Fruit fly (Drosophila melanogaster): ENCODE results near the gene CG15312.

The CG15312 gene

dm6 chrX:10104477-10104876, 33.8 kb upstream of the CG15312 start (continued):
- TF ChIP-seq inv (GFP tag; IDR thresholded peaks at IDR 0.05; ENCODE audit: partially characterized antibody), result no peak
- no peak for TF ChIP-seq fd102C (GFP tag; optimal IDR thresholded peaks at IDR 0.05)
- no peak for TF ChIP-seq peb (GFP tag; IDR thresholded peaks at IDR 0.05)
- TF ChIP-seq CG12299 (tag; optimal IDR thresholded peaks at IDR 0.05), result no peak
- TF ChIP-seq sens-2 (GFP tag; IDR thresholded peaks at IDR 0.05), result no peak
- TF ChIP-seq Atf3 (GFP tag; optimal IDR thresholded peaks at IDR 0.05), result no peak
- no peak for TF ChIP-seq tio (GFP tag; optimal IDR thresholded peaks at IDR 0.05)
- TF ChIP-seq Hey (tag; optimal IDR thresholded peaks at IDR 0.05), result no peak
- TF ChIP-seq B-H1 (GFP tag; IDR thresholded peaks at IDR 0.05), result no peak
- TF ChIP-seq sim (GFP tag; IDR thresholded peaks at IDR 0.05), result no peak
- TF ChIP-seq insv (GFP tag; optimal IDR thresholded peaks at IDR 0.05), result no peak
- TF ChIP-seq slbo (GFP tag; IDR thresholded peaks at IDR 0.05), result 0 out of 2 replicates have a peak, but pooled peaks have one; percentile 22
- no peak for TF ChIP-seq pzg (GFP tag; optimal IDR thresholded peaks at IDR 0.05)
- peak; percentile 34 for TF ChIP-seq lab (GFP tag; optimal IDR thresholded peaks at IDR 0.05)
- TF ChIP-seq bbx (GFP tag; IDR thresholded peaks at IDR 0.05; ENCODE audit: partially characterized antibody), result no peak
- no peak for TF ChIP-seq Opbp (GFP tag; IDR thresholded peaks at IDR 0.05; ENCODE audit: partially characterized antibody)
- no peak for TF ChIP-seq CG18764 (GFP tag; optimal IDR thresholded peaks at IDR 0.05)
- TF ChIP-seq CG12391 (tag; optimal IDR thresholded peaks at IDR 0.05), result no peak
- no peak for TF ChIP-seq CG12219 (GFP tag; optimal IDR thresholded peaks at IDR 0.05)
- no peak; the same call in 2 of the 3 replicates for TF ChIP-seq ase (GFP tag; IDR thresholded peaks at IDR 0.05)
- no peak for TF ChIP-seq CG8089 (GFP tag; optimal IDR thresholded peaks at IDR 0.05)
- TF ChIP-seq CG4820 (GFP tag; optimal IDR thresholded peaks at IDR 0.05), result no peak
- TF ChIP-seq CG1529 (GFP tag; optimal IDR thresholded peaks at IDR 0.05), result no peak
- TF ChIP-seq nerfin-2 (GFP tag; IDR thresholded peaks at IDR 0.05; ENCODE audit: partially characterized antibody), result no peak
- TF ChIP-seq usp (GFP tag; optimal IDR thresholded peaks at IDR 0.05), result no peak
- no peak for TF ChIP-seq CG4854 (GFP tag; optimal IDR thresholded peaks at IDR 0.05)
- TF ChIP-seq hb (GFP tag; IDR thresholded peaks at IDR 0.05; ENCODE audit: partially characterized antibody), result no peak
- peak; percentile 27 for TF ChIP-seq CG17385 (GFP tag; optimal IDR thresholded peaks at IDR 0.05)
- no peak for TF ChIP-seq Ets97D (GFP tag; optimal IDR thresholded peaks at IDR 0.05)
- no peak for TF ChIP-seq kah (GFP tag; optimal IDR thresholded peaks at IDR 0.05)
- TF ChIP-seq Sox102F (GFP tag; optimal IDR thresholded peaks at IDR 0.05), result peak; percentile 28
- TF ChIP-seq CG9797 (GFP tag; optimal IDR thresholded peaks at IDR 0.05), result no peak
- TF ChIP-seq CG17186 (GFP tag; optimal IDR thresholded peaks at IDR 0.05), result no peak
- no peak for TF ChIP-seq CG14014 (GFP tag; IDR thresholded peaks at IDR 0.05)
- no peak for TF ChIP-seq crc (GFP tag; optimal IDR thresholded peaks at IDR 0.05)
- TF ChIP-seq CG10209 (GFP tag; optimal IDR thresholded peaks at IDR 0.05), result no peak
- peak; percentile 41 for TF ChIP-seq lbe (GFP tag; optimal IDR thresholded peaks at IDR 0.05)
- no peak for TF ChIP-seq CG14667 (GFP tag; IDR thresholded peaks at IDR 0.05)
- TF ChIP-seq CG13624 (GFP tag; optimal IDR thresholded peaks at IDR 0.05), result no peak
- no peak for TF ChIP-seq sob (GFP tag; IDR thresholded peaks at IDR 0.05)
- TF ChIP-seq CG4707 (GFP tag; optimal IDR thresholded peaks at IDR 0.05), result no peak
- TF ChIP-seq Dfd (GFP tag; optimal IDR thresholded peaks at IDR 0.05), result no peak
- no peak for TF ChIP-seq CG17328 (GFP tag; IDR thresholded peaks at IDR 0.05)
- TF ChIP-seq Gsc (GFP tag; IDR thresholded peaks at IDR 0.05), result no peak
- peak; percentile 8 for TF ChIP-seq CG2678 (tag; optimal IDR thresholded peaks at IDR 0.05)
- TF ChIP-seq trh (GFP tag; optimal IDR thresholded peaks at IDR 0.05), result no peak
- TF ChIP-seq CG10979 (tag; optimal IDR thresholded peaks at IDR 0.05), result no peak
- TF ChIP-seq CG9215 (GFP tag; IDR thresholded peaks at IDR 0.05), result no peak
- no peak for TF ChIP-seq CoRest (tag; optimal IDR thresholded peaks at IDR 0.05)
- TF ChIP-seq CG7839 (tag; optimal IDR thresholded peaks at IDR 0.05), result peak; percentile 0
- TF ChIP-seq maf-S (GFP tag; optimal IDR thresholded peaks at IDR 0.05), result no peak
- no peak for TF ChIP-seq tin (GFP tag; optimal IDR thresholded peaks at IDR 0.05)
